Worm (Caenorhabditis elegans) whole organism, L4 larva: ENCODE data around the gene aff-1.

Experiments used
- ZK546.5 ChIP-seq, 2 experiments: sonication (generic microtip); optimal IDR thresholded peaks; 2 replicates each; lab custom pipeline; 2017; ENCODE audit warnings: missing biosample characterization in 2 of 2, missing genetic modification characterization in 2 of 2
- ama-1 ChIP-seq: fragments of 150-350 bp; optimal IDR thresholded peaks from 2 replicates; lab custom pipeline; 2014; ENCODE audit warnings: inconsistent platforms, mixed read lengths
- ceh-20 ChIP-seq: fragments of 200-800 bp; sonication (Bioruptor generic); IDR thresholded peaks from 2 replicates; pipeline ENCODE4 v1.3.6; 2022; ENCODE audit warnings: missing genetic modification reagents, missing genetic modification characterization, missing compliant biosample characterization
- ceh-28 ChIP-seq: fragments of 150-350 bp; optimal IDR thresholded peaks from 2 replicates; lab custom pipeline; 2014; ENCODE audit warnings: missing biosample characterization, missing genetic modification reagents, missing genetic modification characterization
- dpl-1 ChIP-seq: fragments of 150-350 bp; optimal IDR thresholded peaks from 2 replicates; lab custom pipeline; 2014; ENCODE audit warnings: missing biosample characterization, missing genetic modification reagents, missing genetic modification characterization
- egl-27 ChIP-seq: sonication (generic microtip); optimal IDR thresholded peaks from 3 replicates; lab custom pipeline; 2017; ENCODE audit warnings: missing biosample characterization, missing genetic modification reagents, missing genetic modification characterization
- hif-1 ChIP-seq, 2 experiments: sonication (generic microtip); optimal IDR thresholded peaks; 2 replicates each; lab custom pipeline; 2016 to 2017; ENCODE audit warnings: missing compliant biosample characterization in 2 of 2, missing genetic modification characterization in 2 of 2, missing genetic modification reagents in 2 of 2, missing genotype in 2 of 2, mild to moderate bottlenecking in 1 of 2
- lin-29 ChIP-seq: fragments of 200-800 bp; sonication (Bioruptor generic); IDR thresholded peaks from 2 replicates; pipeline ENCODE4 v1.3.6; 2022; ENCODE audit warnings: missing genetic modification reagents, missing genetic modification characterization, missing compliant biosample characterization
- lir-3 ChIP-seq: sonication (generic microtip); optimal IDR thresholded peaks from 2 replicates; lab custom pipeline; 2016; ENCODE audit warnings: mild to moderate bottlenecking, missing genetic modification characterization, missing compliant biosample characterization
- madf-5 ChIP-seq, 2 experiments: fragments of 200-800 bp; sonication (Bioruptor generic); IDR thresholded peaks; 2 replicates each; pipeline ENCODE4 v1.3.6; 2022; ENCODE audit warnings: missing compliant biosample characterization in 2 of 2, missing genetic modification characterization in 2 of 2
- mdl-1 ChIP-seq, 2 experiments: fragments of 150-350 bp in 1 of 2; sonication (generic microtip) in 1 of 2; optimal IDR thresholded peaks; 2 replicates each; lab custom pipeline; 2014 to 2017; ENCODE audit warnings: missing biosample characterization in 2 of 2, missing genetic modification characterization in 2 of 2
- mdt-29 ChIP-seq: fragments of 200-800 bp; sonication (Bioruptor generic); IDR thresholded peaks from 2 replicates; pipeline ENCODE4 v1.3.6; 2022; ENCODE audit warnings: missing genetic modification reagents, missing genetic modification characterization, missing compliant biosample characterization
- nhr-237 ChIP-seq: sonication (generic microtip); optimal IDR thresholded peaks from 2 replicates; lab custom pipeline; 2017; ENCODE audit warnings: missing biosample characterization, missing genetic modification characterization
- unc-39 ChIP-seq: sonication (generic microtip); optimal IDR thresholded peaks from 2 replicates; lab custom pipeline; 2017; ENCODE audit warnings: missing biosample characterization, missing genetic modification characterization

DNA sequence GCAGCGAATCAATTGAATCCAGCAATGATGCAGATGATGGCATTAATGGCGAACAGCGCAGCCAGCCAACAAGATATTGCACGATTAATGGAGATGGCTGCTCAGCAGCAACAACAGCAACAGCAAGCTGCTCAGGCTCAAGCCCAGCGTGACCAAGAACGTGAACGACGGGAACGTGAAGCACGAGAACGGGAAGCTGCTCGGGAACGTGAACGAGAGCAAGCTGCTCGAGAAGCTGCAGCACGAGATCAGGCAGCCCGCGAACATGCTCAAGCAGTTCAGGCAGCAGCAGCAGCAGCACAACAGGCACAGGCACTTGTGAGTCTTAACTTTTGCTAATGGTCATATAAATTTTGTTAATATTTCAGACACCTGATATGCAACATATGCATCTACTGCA lies 16.8 kb downstream of the aff-1 start:
- TF ChIP-seq egl-27 (no peak), ceh-28 (tag; lab: Kevin White, UChicago) (no peak), mdt-29 (no peak), mdl-1 (tag; optimal IDR thresholded peaks at IDR 0.05; lab: Kevin White, UChicago) (no peak), ceh-20 (no peak), ama-1 (no peak), madf-5 (GFP tag; IDR thresholded peaks at IDR 0.05; lab: Robert Waterston, UW) (no peak), lir-3 (tag; lab: Kevin White, UChicago) (no peak), unc-39 (tag; lab: Kevin White, UChicago) (no peak), lin-29 (no peak), dpl-1 (GFP tag; lab: Kevin White, UChicago) (no peak), nhr-237 (tag; lab: Kevin White, UChicago) (no peak), ZK546.5 (tag; optimal IDR thresholded peaks at IDR 0.05; lab: Kevin White, UChicago) (no peak), hif-1 (tag; optimal IDR thresholded peaks at IDR 0.05; lab: Kevin White, UChicago) (no peak)
